Fruit fly (Drosophila melanogaster): ENCODE data around the gene trol.
A peak's percentile ranks its signal among the peaks of the same experiment; 100 is the strongest.

The trol gene

dm6 chrX:2581793-2582503, 36.7 kb upstream of the trol start (continued):
- TF ChIP-seq CG10431 (GFP tag; optimal IDR thresholded peaks at IDR 0.05): no peak
- peak; percentile 46 for TF ChIP-seq CG8388 (GFP tag; optimal IDR thresholded peaks at IDR 0.05)
- no peak for TF ChIP-seq tll (GFP tag; optimal IDR thresholded peaks at IDR 0.05)
- no peak for TF ChIP-seq CG2202 (tag; optimal IDR thresholded peaks at IDR 0.05)
- TF ChIP-seq Tbp (GFP tag; optimal IDR thresholded peaks at IDR 0.05): no peak
- TF ChIP-seq CG7786 (GFP tag; optimal IDR thresholded peaks at IDR 0.05): peak; percentile 85
- no peak for TF ChIP-seq dati (GFP tag; IDR thresholded peaks at IDR 0.05)
- TF ChIP-seq gro (GFP tag; optimal IDR thresholded peaks at IDR 0.05): peak; percentile 67
- peak; percentile 58 for TF ChIP-seq D19B (GFP tag; optimal IDR thresholded peaks at IDR 0.05)
- no peak for TF ChIP-seq br (optimal IDR thresholded peaks at IDR 0.05)
- TF ChIP-seq Atf-2 (GFP tag; optimal IDR thresholded peaks at IDR 0.05): peak; percentile 58
- no peak for TF ChIP-seq cg (GFP tag; optimal IDR thresholded peaks at IDR 0.05)
- peak; percentile 78 for TF ChIP-seq CG32767 (GFP tag; IDR thresholded peaks at IDR 0.05)
- TF ChIP-seq Mes4 (GFP tag; optimal IDR thresholded peaks at IDR 0.05): peak; percentile 36
- no peak; the same call in 1 of the 2 replicates for TF ChIP-seq sens-2 (GFP tag; IDR thresholded peaks at IDR 0.05)
- TF ChIP-seq jigr1 (GFP tag; IDR thresholded peaks at IDR 0.05): no peak
- no peak for TF ChIP-seq Lhr (GFP tag; optimal IDR thresholded peaks at IDR 0.05)
- TF ChIP-seq CG7745 (tag; optimal IDR thresholded peaks at IDR 0.05): no peak
- TF ChIP-seq maf-S (GFP tag; optimal IDR thresholded peaks at IDR 0.05): peak; percentile 63
- TF ChIP-seq gsb-n (tag; optimal IDR thresholded peaks at IDR 0.05): no peak
- peak; percentile 67 for TF ChIP-seq Bdp1 (GFP tag; optimal IDR thresholded peaks at IDR 0.05)
- no peak for TF ChIP-seq zen2 (GFP tag; IDR thresholded peaks at IDR 0.05; ENCODE audit: partially characterized antibody)
- no peak for TF ChIP-seq Dll (GFP tag; IDR thresholded peaks at IDR 0.05; ENCODE audit: partially characterized antibody)
- TF ChIP-seq B-H1 (GFP tag; IDR thresholded peaks at IDR 0.05): peak; percentile 59; the same call in 2 of the 3 replicates
- TF ChIP-seq CG34376 (GFP tag; optimal IDR thresholded peaks at IDR 0.05): no peak
- no peak for TF ChIP-seq pfk (GFP tag; optimal IDR thresholded peaks at IDR 0.05)
- TF ChIP-seq Elba2 (GFP tag; optimal IDR thresholded peaks at IDR 0.05): no peak
- TF ChIP-seq CG8944 (GFP tag; optimal IDR thresholded peaks at IDR 0.05): peak; percentile 69
- TF ChIP-seq CG10959 (GFP tag; IDR thresholded peaks at IDR 0.05): no peak
- no peak for TF ChIP-seq eve (GFP tag; optimal IDR thresholded peaks at IDR 0.05)
- TF ChIP-seq HLH4C (GFP tag; IDR thresholded peaks at IDR 0.05; ENCODE audit: partially characterized antibody): no peak
- peak; percentile 53 for TF ChIP-seq slou (GFP tag; optimal IDR thresholded peaks at IDR 0.05)
- peak; percentile 96 for TF ChIP-seq Deaf1 (tag; optimal IDR thresholded peaks at IDR 0.05)
- no peak for TF ChIP-seq CG13287 (GFP tag; IDR thresholded peaks at IDR 0.05; ENCODE audit: partially characterized antibody)
- TF ChIP-seq aop (GFP tag; IDR thresholded peaks at IDR 0.05): no peak
- peak; percentile 39 for TF ChIP-seq Nf-YB (GFP tag; optimal IDR thresholded peaks at IDR 0.05)
- TF ChIP-seq grn (GFP tag; optimal IDR thresholded peaks at IDR 0.05): no peak
- peak; percentile 63 for TF ChIP-seq CG12942 (GFP tag; optimal IDR thresholded peaks at IDR 0.05)
- peak; percentile 27 for TF ChIP-seq NC2α (GFP tag; optimal IDR thresholded peaks at IDR 0.05)
- peak; percentile 76; the same call in 1 of the 3 replicates for TF ChIP-seq CG2889 (GFP tag; IDR thresholded peaks at IDR 0.05)
- TF ChIP-seq HHEX (GFP tag; optimal IDR thresholded peaks at IDR 0.05): peak; percentile 80
- peak; percentile 38 for TF ChIP-seq btn (GFP tag; optimal IDR thresholded peaks at IDR 0.05)
- TF ChIP-seq run (tag; optimal IDR thresholded peaks at IDR 0.05): no peak
- TF ChIP-seq Hmr (GFP tag; optimal IDR thresholded peaks at IDR 0.05): peak; percentile 93
- TF ChIP-seq CG6654 (GFP tag; optimal IDR thresholded peaks at IDR 0.05): peak; percentile 10
- peak; percentile 69 for TF ChIP-seq CG9215 (GFP tag; IDR thresholded peaks at IDR 0.05)
- peak; percentile 52 for TF ChIP-seq sd (tag; optimal IDR thresholded peaks at IDR 0.05)
- no peak for TF ChIP-seq CG42726 (GFP tag; IDR thresholded peaks at IDR 0.05; ENCODE audit: partially characterized antibody)
- peak; percentile 80 for TF ChIP-seq seq (GFP tag; IDR thresholded peaks at IDR 0.05)
- TF ChIP-seq Nf-YC (tag; optimal IDR thresholded peaks at IDR 0.05): peak; percentile 39
